Fruit fly (Drosophila melanogaster) whole organism, embryonic: ENCODE data around the gene CG12010.

ENCODE experiments used
- B-H1 ChIP-seq: fragments of 200-800 bp; sonication (Bioruptor generic); IDR thresholded peaks from 3 replicates; pipeline ENCODE4 v1.3.6; 2022; ENCODE audit warnings: missing biosample characterization, missing genetic modification characterization
- BEAF-32 ChIP-seq: fragments of 200-800 bp; sonication (Bioruptor generic); optimal IDR thresholded peaks from 3 replicates; lab custom pipeline; 2017; ENCODE audit warnings: missing biosample characterization, missing genetic modification characterization, mild to moderate bottlenecking, moderate library complexity, missing genetic modification reagents
- Bdp1 ChIP-seq: fragments of 200-800 bp; sonication (Bioruptor generic); optimal IDR thresholded peaks from 3 replicates; lab custom pipeline; 2016; ENCODE audit warnings: missing biosample characterization, missing genetic modification characterization
- Bteb2 ChIP-seq: fragments of 200-800 bp; sonication (Bioruptor generic); optimal IDR thresholded peaks from 2 replicates; lab custom pipeline; 2016; ENCODE audit warnings: missing biosample characterization, missing genetic modification characterization
- CG11247 ChIP-seq: fragments of 200-800 bp; sonication (Bioruptor generic); IDR thresholded peaks from 2 replicates; pipeline ENCODE4 v1.3.6; 2022; ENCODE audit warnings: missing biosample characterization, missing genetic modification characterization
- CG13894 ChIP-seq: fragments of 200-800 bp; sonication (Bioruptor generic); optimal IDR thresholded peaks from 3 replicates; lab custom pipeline; 2018; ENCODE audit warnings: missing biosample characterization, mild to moderate bottlenecking, missing genetic modification characterization, moderate library complexity
- CG15479 ChIP-seq: fragments of 200-800 bp; sonication (Bioruptor generic); optimal IDR thresholded peaks from 3 replicates; lab custom pipeline; 2019; ENCODE audit warnings: missing biosample characterization, mild to moderate bottlenecking, missing genetic modification characterization, moderate library complexity
- CG16779 ChIP-seq: fragments of 200-800 bp; sonication (Bioruptor generic); IDR thresholded peaks from 2 replicates; pipeline ENCODE4 v1.3.6; 2022; ENCODE audit warnings: missing biosample characterization, missing genetic modification characterization
- CG17385 ChIP-seq: fragments of 200-800 bp; sonication (Bioruptor generic); optimal IDR thresholded peaks from 3 replicates; lab custom pipeline; 2018; ENCODE audit warnings: missing biosample characterization, mild to moderate bottlenecking, missing genetic modification characterization
- CG17612 ChIP-seq: fragments of 200-800 bp; sonication (Bioruptor generic); IDR thresholded peaks from 2 replicates; pipeline ENCODE4 v1.3.6; 2022; ENCODE audit warnings: missing biosample characterization, missing genetic modification characterization
- CG1792 ChIP-seq: fragments of 200-800 bp; sonication (Bioruptor generic); optimal IDR thresholded peaks from 2 replicates; lab custom pipeline; 2016; ENCODE audit warnings: missing biosample characterization, missing genetic modification characterization
- CG18599 ChIP-seq: fragments of 200-800 bp; sonication (Bioruptor generic); optimal IDR thresholded peaks from 3 replicates; lab custom pipeline; 2017; ENCODE audit warnings: missing biosample characterization, missing genetic modification characterization, mild to moderate bottlenecking, moderate library complexity, missing genetic modification reagents
- CG31224 ChIP-seq: fragments of 200-800 bp; sonication (Bioruptor generic); IDR thresholded peaks from 2 replicates; pipeline ENCODE4 v1.3.6; 2022; ENCODE audit warnings: missing biosample characterization, missing genetic modification characterization
- CG32772 ChIP-seq: fragments of 200-800 bp; sonication (Bioruptor generic); IDR thresholded peaks from 2 replicates; pipeline ENCODE4 v1.3.6; 2022; ENCODE audit warnings: missing biosample characterization, missing genetic modification characterization
- CG43689 ChIP-seq: fragments of 200-800 bp; sonication (Bioruptor generic); IDR thresholded peaks from 2 replicates; pipeline ENCODE4 v1.3.6; 2022; ENCODE audit warnings: missing biosample characterization, missing genetic modification characterization
- CG4730 ChIP-seq: fragments of 200-800 bp; sonication (Bioruptor generic); IDR thresholded peaks from 2 replicates; pipeline ENCODE4 v1.3.6; 2022; ENCODE audit warnings: missing biosample characterization, missing genetic modification characterization
- CG7987 ChIP-seq: fragments of 200-800 bp; sonication (Bioruptor generic); optimal IDR thresholded peaks from 2 replicates; lab custom pipeline; 2018; ENCODE audit warnings: missing biosample characterization, mild to moderate bottlenecking, missing genetic modification characterization, moderate library complexity
- CG9797 ChIP-seq: fragments of 200-800 bp; sonication (Bioruptor generic); optimal IDR thresholded peaks from 3 replicates; lab custom pipeline; 2018; ENCODE audit warnings: missing biosample characterization, mild to moderate bottlenecking, missing genetic modification characterization
- CrebB ChIP-seq: fragments of 200-800 bp; sonication (Bioruptor generic); optimal IDR thresholded peaks from 3 replicates; lab custom pipeline; 2018; ENCODE audit warnings: missing biosample characterization, mild to moderate bottlenecking, missing genetic modification characterization
- Dbx ChIP-seq: fragments of 200-800 bp; sonication (Bioruptor generic); IDR thresholded peaks from 3 replicates; pipeline ENCODE4 v1.3.6; 2022; ENCODE audit warnings: missing biosample characterization, missing genetic modification characterization
- Doc2 ChIP-seq: fragments of 200-800 bp; sonication (Bioruptor generic); IDR thresholded peaks from 2 replicates; pipeline ENCODE4 v1.3.6; 2022; ENCODE audit warnings: missing biosample characterization, missing genetic modification characterization
- Eip74EF ChIP-seq, 2 experiments: fragments of 200-800 bp in 1 of 2; fragments of >200 bp in 1 of 2; sonication (Bioruptor generic) in 1 of 2; optimal IDR thresholded peaks; 2 replicates each; lab custom pipeline; 2017 to 2019; ENCODE audit warnings: missing biosample characterization in 2 of 2, missing genetic modification characterization in 2 of 2, mild to moderate bottlenecking in 1 of 2, moderate library complexity in 1 of 2
- Elba2 ChIP-seq: fragments of 200-800 bp; sonication (Bioruptor generic); optimal IDR thresholded peaks from 3 replicates; lab custom pipeline; 2016; ENCODE audit warnings: missing biosample characterization, missing genetic modification characterization
- Fer2 ChIP-seq: fragments of 200-800 bp; sonication (Bioruptor generic); optimal IDR thresholded peaks from 2 replicates; lab custom pipeline; 2018; ENCODE audit warnings: missing biosample characterization, mild to moderate bottlenecking, missing genetic modification characterization, moderate library complexity
- GATAe ChIP-seq: fragments of 200-800 bp; sonication (Bioruptor generic); conservative IDR thresholded peaks from 2 replicates; pipeline ENCODE4 v1.3.6; 2022; ENCODE audit warnings: missing biosample characterization, missing genetic modification characterization
- Hr78 ChIP-seq, 2 experiments: fragments of 200-800 bp in 1 of 2; fragments of >200 bp in 1 of 2; sonication (Bioruptor generic) in 1 of 2; optimal IDR thresholded peaks; 2 replicates each; lab custom pipeline; 2017 to 2019; ENCODE audit warnings: missing biosample characterization in 2 of 2, missing genetic modification characterization in 2 of 2, mild to moderate bottlenecking in 1 of 2, moderate library complexity in 1 of 2
- Jarid2 ChIP-seq: fragments of 200-800 bp; sonication (Bioruptor generic); optimal IDR thresholded peaks from 3 replicates; lab custom pipeline; 2017; ENCODE audit warnings: mild to moderate bottlenecking, missing biosample characterization, missing genetic modification reagents, missing genetic modification characterization
- Meics ChIP-seq: fragments of 200-800 bp; sonication (Bioruptor generic); optimal IDR thresholded peaks from 2 replicates; lab custom pipeline; 2017; ENCODE audit warnings: missing biosample characterization, mild to moderate bottlenecking, missing genetic modification characterization
- NK7.1 ChIP-seq: fragments of 200-800 bp; sonication (Bioruptor generic); optimal IDR thresholded peaks from 3 replicates; lab custom pipeline; 2016; ENCODE audit warnings: missing biosample characterization, missing genetic modification characterization
- Rx ChIP-seq: fragments of 200-800 bp; sonication (Bioruptor generic); IDR thresholded peaks from 2 replicates; pipeline ENCODE4 v1.3.6; 2022; ENCODE audit warnings: missing biosample characterization, missing genetic modification characterization
- Xrp1 ChIP-seq: fragments of 200-800 bp; sonication (Bioruptor generic); IDR thresholded peaks from 2 replicates; pipeline ENCODE4 v1.3.6; 2022; ENCODE audit warnings: missing biosample characterization, missing genetic modification characterization
- ash1 ChIP-seq: fragments of 200-800 bp; sonication (Bioruptor generic); optimal IDR thresholded peaks from 2 replicates; lab custom pipeline; 2018; ENCODE audit warnings: missing biosample characterization, mild to moderate bottlenecking, missing genetic modification characterization
- cad ChIP-seq: fragments of >200 bp; optimal IDR thresholded peaks from 2 replicates; lab custom pipeline; 2017; ENCODE audit warnings: missing biosample characterization, missing genetic modification characterization
- chm ChIP-seq: fragments of 200-800 bp; sonication (Bioruptor generic); IDR thresholded peaks from 2 replicates; pipeline ENCODE4 v1.3.6; 2022; ENCODE audit warnings: missing biosample characterization, missing genetic modification characterization
- chn ChIP-seq: fragments of 200-800 bp; sonication (Bioruptor generic); optimal IDR thresholded peaks from 2 replicates; lab custom pipeline; 2016; ENCODE audit warnings: missing biosample characterization, missing genetic modification characterization
- crp ChIP-seq, 2 experiments: fragments of 200-800 bp; sonication (Bioruptor generic); optimal IDR thresholded peaks; 2 replicates in 1 of 2; 3 replicates in 1 of 2; lab custom pipeline; 2017; ENCODE audit warnings: missing biosample characterization in 2 of 2, missing genetic modification characterization in 2 of 2, mild to moderate bottlenecking in 1 of 2, moderate library complexity in 1 of 2
- dimm ChIP-seq: fragments of 200-800 bp; sonication (Bioruptor generic); IDR thresholded peaks from 2 replicates; pipeline ENCODE4 v1.3.6; 2022; ENCODE audit warnings: missing biosample characterization, missing genetic modification characterization
- exex ChIP-seq: fragments of 200-800 bp; sonication (Bioruptor generic); optimal IDR thresholded peaks from 4 replicates; lab custom pipeline; 2018; ENCODE audit warnings: missing biosample characterization, mild to moderate bottlenecking, missing genetic modification characterization, moderate library complexity
- hbn ChIP-seq: fragments of 200-800 bp; sonication (Bioruptor generic); IDR thresholded peaks from 2 replicates; pipeline ENCODE4 v1.3.6; 2022; ENCODE audit warnings: missing biosample characterization, missing genetic modification characterization; ENCODE audit not compliant: partially characterized antibody
- ind ChIP-seq: fragments of 200-800 bp; sonication (Bioruptor generic); optimal IDR thresholded peaks from 3 replicates; lab custom pipeline; 2016; ENCODE audit warnings: missing biosample characterization, missing genetic modification characterization
- nau ChIP-seq: fragments of 200-800 bp; sonication (Bioruptor generic); optimal IDR thresholded peaks from 3 replicates; lab custom pipeline; 2017; ENCODE audit warnings: missing biosample characterization, mild to moderate bottlenecking, missing genetic modification characterization, missing genetic modification reagents
- nerfin-2 ChIP-seq: fragments of 200-800 bp; sonication (Bioruptor generic); IDR thresholded peaks from 2 replicates; pipeline ENCODE4 v1.3.6; 2022; ENCODE audit warnings: missing biosample characterization, missing genetic modification characterization; ENCODE audit not compliant: partially characterized antibody
- onecut ChIP-seq: fragments of 200-800 bp; sonication (Bioruptor generic); IDR thresholded peaks from 2 replicates; pipeline ENCODE4 v1.3.6; 2022; ENCODE audit warnings: missing biosample characterization, missing genetic modification characterization
- prd ChIP-seq, 3 experiments: fragments of >200 bp in 2 of 3; fragments of 200-800 bp in 1 of 3; sonication (Bioruptor generic) in 1 of 3; optimal IDR thresholded peaks in 2 of 3; IDR thresholded peaks in 1 of 3; 2 replicates in 2 of 3; 3 replicates in 1 of 3; pipeline versions ENCODE4 v1.3.6 to Lab custom; 2017 to 2022; ENCODE audit warnings: missing biosample characterization in 1 of 3, missing genetic modification characterization in 1 of 3
- pum ChIP-seq: fragments of 200-800 bp; sonication (Bioruptor generic); optimal IDR thresholded peaks from 2 replicates; lab custom pipeline; 2016; ENCODE audit warnings: missing biosample characterization, missing genetic modification characterization
- ranshi ChIP-seq: fragments of 200-800 bp; sonication (Bioruptor generic); IDR thresholded peaks from 2 replicates; pipeline ENCODE4 v1.3.6; 2022; ENCODE audit warnings: missing biosample characterization, missing genetic modification characterization
- repo ChIP-seq: fragments of 200-800 bp; sonication (Bioruptor generic); optimal IDR thresholded peaks from 2 replicates; lab custom pipeline; 2016; ENCODE audit warnings: missing biosample characterization, missing genetic modification characterization
- seq ChIP-seq: fragments of 200-800 bp; sonication (Bioruptor generic); IDR thresholded peaks from 2 replicates; pipeline ENCODE4 v1.3.6; 2022; ENCODE audit warnings: missing biosample characterization, missing genetic modification characterization
- stc ChIP-seq: fragments of 200-800 bp; sonication (Bioruptor generic); IDR thresholded peaks from 2 replicates; pipeline ENCODE4 v1.3.6; 2022; ENCODE audit warnings: missing biosample characterization, missing genetic modification characterization
- usp ChIP-seq: fragments of >200 bp; optimal IDR thresholded peaks from 2 replicates; lab custom pipeline; 2017; ENCODE audit warnings: missing biosample characterization, missing genetic modification characterization
- zfh2 ChIP-seq: fragments of 200-800 bp; sonication (Bioruptor generic); optimal IDR thresholded peaks from 2 replicates; lab custom pipeline; 2016; ENCODE audit warnings: missing biosample characterization, missing genetic modification characterization

Gene CG12010

DNA sequence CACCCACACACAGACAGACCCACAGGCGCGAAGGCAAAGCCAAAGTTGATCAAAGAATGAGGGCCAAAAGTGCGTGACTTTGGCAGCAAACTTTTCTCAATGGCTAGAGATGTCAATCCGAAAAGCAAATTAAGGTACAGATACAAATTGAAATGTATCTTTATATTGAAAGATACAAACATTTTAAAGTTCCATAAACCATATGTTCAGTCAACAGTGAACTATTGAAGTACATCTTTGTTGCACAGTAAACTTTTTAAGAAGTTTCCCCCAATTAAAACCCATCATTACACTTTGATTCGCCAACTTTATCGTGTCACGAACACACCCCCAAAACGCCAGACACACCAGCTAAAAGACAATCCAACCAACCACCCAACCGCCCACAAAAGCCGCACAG lies 37.6 kb downstream of the CG12010 start (continued):
- TF ChIP-seq CG13894 (tag; lab: Kevin White, UChicago) (no peak), repo (GFP tag; lab: Kevin White, UChicago) (no peak), CG17612 (no peak), ranshi (GFP tag; lab: Robert Waterston, UW) (no peak), hbn (GFP tag; lab: Robert Waterston, UW) (peak; percentile 59; the same call in 1 of the 2 replicates), CrebB (tag; lab: Kevin White, UChicago) (no peak), cad (GFP tag; lab: Kevin White, UChicago) (no peak), nau (GFP tag; lab: Kevin White, UChicago) (no peak), Hr78 (GFP tag; optimal IDR thresholded peaks at IDR 0.05; lab: Kevin White, UChicago) (no peak), CG1792 (GFP tag; lab: Kevin White, UChicago) (peak; percentile 13), CG11247 (GFP tag; lab: Robert Waterston, UW) (0 out of 2 replicates have a peak, but pooled peaks have one; percentile 36), CG32772 (GFP tag; lab: Robert Waterston, UW) (no peak), ash1 (GFP tag; lab: Kevin White, UChicago) (no peak), Bteb2 (GFP tag; lab: Kevin White, UChicago) (no peak), NK7.1 (GFP tag; lab: Kevin White, UChicago) (no peak), zfh2 (peak; percentile 46), CG4730 (GFP tag; lab: Robert Waterston, UW) (no peak), Elba2 (no peak), B-H1 (GFP tag; lab: Robert Waterston, UW) (no peak), Doc2 (no peak), Dbx (GFP tag; lab: Robert Waterston, UW) (no peak), GATAe (GFP tag; lab: Robert Waterston, UW) (no peak), Xrp1 (GFP tag; lab: Robert Waterston, UW) (peak; percentile 6; the same call in 1 of the 2 replicates), Meics (GFP tag; lab: Kevin White, UChicago) (peak; percentile 51), seq (GFP tag; lab: Robert Waterston, UW) (no peak), CG43689 (GFP tag; lab: Robert Waterston, UW) (no peak), stc (GFP tag; lab: Robert Waterston, UW) (no peak), crp (GFP tag; optimal IDR thresholded peaks at IDR 0.05; lab: Kevin White, UChicago) (no peak), prd (optimal IDR thresholded peaks at IDR 0.05; lab: Kevin White, UChicago) (no peak), prd (GFP tag; IDR thresholded peaks at IDR 0.05; lab: Robert Waterston, UW) (no peak), Fer2 (peak; percentile 14), CG16779 (no peak), BEAF-32 (GFP tag; lab: Kevin White, UChicago) (peak; percentile 64), Bdp1 (GFP tag; lab: Kevin White, UChicago) (no peak), CG7987 (GFP tag; lab: Kevin White, UChicago) (no peak), dimm (no peak), pum (GFP tag; lab: Kevin White, UChicago) (no peak), onecut (GFP tag; lab: Robert Waterston, UW) (peak; percentile 18; the same call in 1 of the 2 replicates), CG31224 (GFP tag; lab: Robert Waterston, UW) (no peak), Jarid2 (no peak), nerfin-2 (GFP tag; lab: Robert Waterston, UW) (no peak), chn (no peak), ind (GFP tag; lab: Kevin White, UChicago) (peak; percentile 11), CG9797 (GFP tag; lab: Kevin White, UChicago) (no peak), usp (no peak), CG15479 (GFP tag; lab: Kevin White, UChicago) (no peak), CG18599 (GFP tag; lab: Kevin White, UChicago) (peak; percentile 80), chm (no peak), Rx (GFP tag; lab: Robert Waterston, UW) (no peak), Eip74EF (GFP tag; optimal IDR thresholded peaks at IDR 0.05; lab: Kevin White, UChicago) (no peak), CG17385 (GFP tag; lab: Kevin White, UChicago) (peak; percentile 5), exex (no peak)
